Worm (Caenorhabditis elegans): Measurements from ENCODE around the gene ttbk-2.1.

- TF ChIP-seq ama-1 (optimal IDR thresholded peaks at IDR 0.05), result no peak
- TF ChIP-seq ceh-16 (tag; optimal IDR thresholded peaks at IDR 0.05), result no peak
- TF ChIP-seq jun-1 (tag; optimal IDR thresholded peaks at IDR 0.05), result no peak
- no peak for TF ChIP-seq snpc-4 (tag; optimal IDR thresholded peaks at IDR 0.05)
- no peak for TF ChIP-seq aly-2 (tag; optimal IDR thresholded peaks at IDR 0.05)
- no peak for TF ChIP-seq fos-1 (tag; optimal IDR thresholded peaks at IDR 0.05)
- TF ChIP-seq lin-15B (tag; optimal IDR thresholded peaks at IDR 0.05), result no peak
- TF ChIP-seq pqm-1 (tag; optimal IDR thresholded peaks at IDR 0.05), result no peak
- TF ChIP-seq nhr-76 (tag; optimal IDR thresholded peaks at IDR 0.05), result no peak
- no peak for TF ChIP-seq lin-39 (tag; optimal IDR thresholded peaks at IDR 0.05)
- TF ChIP-seq R02D3.7 (tag; optimal IDR thresholded peaks at IDR 0.05), result no peak
- TF ChIP-seq fkh-10 (GFP tag; optimal IDR thresholded peaks at IDR 0.05), result no peak
- no peak for TF ChIP-seq zag-1 (tag; optimal IDR thresholded peaks at IDR 0.05)
Observed at ce11 chrIV:5291207-5291606, 32.7 kb downstream of the ttbk-2.1 start.

All from whole organism, L3 larva.